Fruit fly (Drosophila melanogaster): ENCODE measurements around the gene Cpr67B.

Cpr67B gene

DNA sequence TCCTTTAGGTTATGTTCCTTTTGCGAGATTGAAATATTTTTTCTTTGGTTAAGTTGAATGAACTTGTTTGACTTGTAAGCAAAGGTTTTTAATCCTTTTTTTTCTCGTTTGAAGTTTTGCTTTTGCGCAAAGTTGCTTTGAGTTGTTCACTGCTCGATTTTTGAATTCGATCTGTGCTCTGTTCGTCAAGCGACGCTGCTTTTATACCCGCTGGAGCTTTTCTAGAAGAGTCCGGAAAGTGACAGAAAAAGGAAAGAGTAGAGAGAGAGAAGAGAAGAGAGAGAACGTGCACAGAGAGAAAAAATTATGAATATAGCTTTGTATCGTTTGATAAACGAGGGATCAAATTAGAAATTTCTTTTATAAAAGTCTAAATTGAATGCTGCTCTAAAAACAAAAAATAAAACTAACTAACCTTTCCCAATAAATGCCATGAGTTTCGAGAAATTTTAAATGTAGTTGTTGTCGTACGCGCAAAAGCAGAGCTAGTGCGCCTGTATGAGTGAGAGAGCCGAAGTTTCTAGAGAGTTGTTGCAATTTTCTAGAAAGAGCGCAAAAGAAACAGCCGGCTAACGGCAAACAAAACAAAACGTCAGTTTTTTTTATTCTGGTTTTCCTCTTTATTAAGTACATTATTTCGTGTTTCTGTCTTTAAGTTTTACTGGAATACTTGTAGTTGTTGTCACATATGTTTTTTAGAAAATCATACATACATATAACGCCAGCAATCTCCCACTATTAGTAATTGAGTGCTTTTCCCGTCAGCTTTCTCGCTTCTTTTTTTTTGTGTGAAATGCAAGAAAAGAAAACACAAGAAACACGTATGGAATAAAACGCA lies 27.2 kb upstream of the Cpr67B start, which contains the start of gene Hsp26 (continued):
- TF ChIP-seq CG1647 (GFP tag; optimal IDR thresholded peaks at IDR 0.05), result peak; percentile 58
- TF ChIP-seq CG18262 (tag; optimal IDR thresholded peaks at IDR 0.05), result peak; percentile 86
- peak; percentile 83 for TF ChIP-seq bab2 (GFP tag; optimal IDR thresholded peaks at IDR 0.05)
- peak; percentile 3 for TF ChIP-seq MESR4 (GFP tag; optimal IDR thresholded peaks at IDR 0.05)
- TF ChIP-seq chif (GFP tag; optimal IDR thresholded peaks at IDR 0.05), result peak; percentile 81 to 82
- peak; percentile 84 for TF ChIP-seq CG18599 (GFP tag; optimal IDR thresholded peaks at IDR 0.05)
- TF ChIP-seq CG2875 (GFP tag; optimal IDR thresholded peaks at IDR 0.05), result peak; percentile 73
- peak; percentile 24 for TF ChIP-seq Sry-δ (GFP tag; optimal IDR thresholded peaks at IDR 0.05)
- peak; percentile 78 for TF ChIP-seq CG11398 (GFP tag; optimal IDR thresholded peaks at IDR 0.05)
- peak; percentile 27 for TF ChIP-seq CG17802 (tag; optimal IDR thresholded peaks at IDR 0.05)
- TF ChIP-seq pfk (GFP tag; optimal IDR thresholded peaks at IDR 0.05), result no peak
- TF ChIP-seq CG7786 (GFP tag; optimal IDR thresholded peaks at IDR 0.05), result peak; percentile 83
- peak; percentile 82 for TF ChIP-seq ems (GFP tag; optimal IDR thresholded peaks at IDR 0.05)
- peak; percentile 85 for TF ChIP-seq slbo (GFP tag; IDR thresholded peaks at IDR 0.05)
- TF ChIP-seq CG14860 (GFP tag; IDR thresholded peaks at IDR 0.05; ENCODE audit: partially characterized antibody), result no peak
- peak; percentile 91 for TF ChIP-seq Xrp1 (GFP tag; IDR thresholded peaks at IDR 0.05)
- TF ChIP-seq Ets97D (GFP tag; optimal IDR thresholded peaks at IDR 0.05), result peak; percentile 46
- peak; percentile 73 for TF ChIP-seq CG6854 (GFP tag; optimal IDR thresholded peaks at IDR 0.05)
- peak; percentile 59 for TF ChIP-seq sd (tag; optimal IDR thresholded peaks at IDR 0.05)
- peak; percentile 67 for TF ChIP-seq YL-1 (GFP tag; optimal IDR thresholded peaks at IDR 0.05)
- peak; percentile 74 for TF ChIP-seq CG9876 (GFP tag; optimal IDR thresholded peaks at IDR 0.05)
- peak; percentile 87 for TF ChIP-seq ATbp (GFP tag; optimal IDR thresholded peaks at IDR 0.05)
- TF ChIP-seq mirr (GFP tag; optimal IDR thresholded peaks at IDR 0.05), result no peak
- TF ChIP-seq CG31365 (tag; optimal IDR thresholded peaks at IDR 0.05), result peak; percentile 26
- TF ChIP-seq CG15479 (GFP tag; optimal IDR thresholded peaks at IDR 0.05), result no peak
- TF ChIP-seq croc (GFP tag; conservative IDR thresholded peaks at IDR 0.05), result peak; percentile 55; the same call in 2 of the 3 replicates
- TF ChIP-seq lilli (GFP tag; optimal IDR thresholded peaks at IDR 0.05), result peak; percentile 89
- TF ChIP-seq z (GFP tag; IDR thresholded peaks at IDR 0.05), result no peak
- TF ChIP-seq Drgx (GFP tag; IDR thresholded peaks at IDR 0.05), result peak; percentile 96
- peak; percentile 74 for TF ChIP-seq sisA (GFP tag; IDR thresholded peaks at IDR 0.05)
- no peak for TF ChIP-seq Doc2 (GFP tag; IDR thresholded peaks at IDR 0.05)
- peak; percentile 52 for TF ChIP-seq twi (tag; optimal IDR thresholded peaks at IDR 0.05)
- TF ChIP-seq Ada2b (GFP tag; IDR thresholded peaks at IDR 0.05), result peak; percentile 84
- TF ChIP-seq CG4282 (GFP tag; optimal IDR thresholded peaks at IDR 0.05), result no peak
- peak; percentile 74 for TF ChIP-seq CG9437 (GFP tag; optimal IDR thresholded peaks at IDR 0.05)
- TF ChIP-seq Poxn (GFP tag; IDR thresholded peaks at IDR 0.05), result no peak
- TF ChIP-seq CG8765 (GFP tag; IDR thresholded peaks at IDR 0.05), result peak; percentile 22; the same call in 1 of the 2 replicates
- no peak for TF ChIP-seq hb (GFP tag; IDR thresholded peaks at IDR 0.05; ENCODE audit: partially characterized antibody)
- peak; percentile 84 for TF ChIP-seq CG3281 (GFP tag; optimal IDR thresholded peaks at IDR 0.05)
- TF ChIP-seq tin (GFP tag; optimal IDR thresholded peaks at IDR 0.05), result peak; percentile 65
- peak; percentile 91 for TF ChIP-seq CG17328 (GFP tag; IDR thresholded peaks at IDR 0.05)
- TF ChIP-seq Nf-YC (tag; optimal IDR thresholded peaks at IDR 0.05), result peak; percentile 51
- peak; percentile 90 for TF ChIP-seq Sox102F (GFP tag; optimal IDR thresholded peaks at IDR 0.05)
- peak; percentile 52; the same call in 1 of the 2 replicates for TF ChIP-seq wor (GFP tag; IDR thresholded peaks at IDR 0.05)
- peak; percentile 72 for TF ChIP-seq CG8290 (GFP tag; optimal IDR thresholded peaks at IDR 0.05)
- TF ChIP-seq CG8290 (tag; optimal IDR thresholded peaks at IDR 0.05), result peak in 1 of 2 experiments; percentile 24
- peak; percentile 49 for TF ChIP-seq CG5245 (GFP tag; optimal IDR thresholded peaks at IDR 0.05)
- peak; percentile 71 for TF ChIP-seq CG14667 (GFP tag; IDR thresholded peaks at IDR 0.05)
